Worm (Caenorhabditis elegans) whole organism, L4 larva: ENCODE results near the gene nlp-80.

Experiments used
- T26A8.4 ChIP-seq: fragments of 200-800 bp; sonication (Bioruptor generic); IDR thresholded peaks from 2 replicates; pipeline ENCODE4 v1.3.6; 2022; ENCODE audit warnings: missing genetic modification characterization, missing compliant biosample characterization
- aly-2 ChIP-seq: sonication (generic microtip); optimal IDR thresholded peaks from 2 replicates; lab custom pipeline; 2018; ENCODE audit warnings: missing biosample characterization, missing genetic modification characterization
- ceh-32 ChIP-seq: sonication (generic microtip); optimal IDR thresholded peaks from 2 replicates; lab custom pipeline; 2016; ENCODE audit warnings: mild to moderate bottlenecking, missing genetic modification characterization, missing compliant biosample characterization; ENCODE audit not compliant: poor library complexity
- gei-8 ChIP-seq: fragments of 200-800 bp; sonication (Bioruptor generic); optimal IDR thresholded peaks from 2 replicates; lab custom pipeline; 2018; ENCODE audit warnings: mild to moderate bottlenecking, missing genetic modification characterization, missing compliant biosample characterization
- jun-1 ChIP-seq: fragments of 150-350 bp; optimal IDR thresholded peaks from 2 replicates; lab custom pipeline; 2014; ENCODE audit warnings: missing biosample characterization, missing genetic modification reagents, missing genetic modification characterization
- nhr-11 ChIP-seq: fragments of 150-350 bp; optimal IDR thresholded peaks from 2 replicates; lab custom pipeline; 2014; ENCODE audit warnings: missing biosample characterization, missing genetic modification characterization
- unc-130 ChIP-seq: sonication (generic microtip); optimal IDR thresholded peaks from 2 replicates; lab custom pipeline; 2016; ENCODE audit warnings: missing genetic modification reagents, missing genetic modification characterization, missing compliant biosample characterization
- unc-62 ChIP-seq, 3 experiments: fragments of 150-350 bp in 1 of 3; sonication (generic microtip); optimal IDR thresholded peaks in 2 of 3; peaks in 1 of 3; 1 replicate in 1 of 3; 2 replicates in 2 of 3; lab custom pipeline; 2014 to 2017; ENCODE audit warnings: missing biosample characterization in 3 of 3, missing genetic modification characterization in 3 of 3, missing genetic modification reagents in 3 of 3, missing genotype in 1 of 3
- vab-7 ChIP-seq: fragments of 200-800 bp; sonication (Bioruptor generic); IDR thresholded peaks from 2 replicates; pipeline ENCODE4 v1.3.6; 2022; ENCODE audit warnings: missing genetic modification reagents, missing genetic modification characterization, missing compliant biosample characterization

- TF ChIP-seq ceh-32 (tag; lab: Kevin White, UChicago) (no peak), unc-62 (GFP tag; optimal IDR thresholded peaks at IDR 0.05 in 1 of 2; lab: Kevin White, UChicago) (no peak), unc-62 (tag; optimal IDR thresholded peaks at IDR 0.05; lab: Kevin White, UChicago) (no peak), gei-8 (no peak), vab-7 (GFP tag; lab: Robert Waterston, UW) (no peak), unc-130 (GFP tag; lab: Kevin White, UChicago) (no peak), jun-1 (tag; lab: Kevin White, UChicago) (no peak), nhr-11 (no peak), T26A8.4 (GFP tag; lab: Robert Waterston, UW) (no peak), aly-2 (tag; lab: Kevin White, UChicago) (no peak)
Measured at ce11 chrV:11042538-11042937, 22.9 kb downstream of the nlp-80 start, which contains the start of gene C45B11.2.
